Worm (Caenorhabditis elegans): ENCODE results near the gene col-105.

The col-105 gene

DNA sequence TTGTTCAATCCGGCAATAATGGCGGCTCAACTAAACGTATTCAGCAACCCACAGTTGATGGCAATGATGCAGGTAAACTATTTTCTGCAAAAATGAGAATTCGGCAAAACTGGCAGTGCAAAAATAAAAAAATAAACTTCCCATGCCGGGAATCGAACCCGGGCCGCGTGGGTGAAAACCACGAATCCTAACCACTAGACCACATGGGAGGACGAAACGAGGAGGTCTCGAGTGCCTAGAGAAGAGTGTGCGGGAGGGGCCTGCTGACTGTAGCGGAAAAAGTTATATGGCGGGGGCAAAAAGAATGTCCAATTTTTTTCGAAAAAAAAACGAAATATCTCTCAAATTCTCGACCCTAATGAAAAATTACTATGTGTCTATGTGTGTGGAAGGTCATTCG, 29.1 kb upstream of the col-105 start:
- TF ChIP-seq arid-1 (GFP tag; conservative IDR thresholded peaks at IDR 0.05) (peak; percentile 64), hlh-11 (tag; optimal IDR thresholded peaks at IDR 0.05) (peak; percentile 45), duxl-1 (tag; optimal IDR thresholded peaks at IDR 0.05; ENCODE audit: poor library complexity) (peak; percentile 54), zfp-2 (tag; optimal IDR thresholded peaks at IDR 0.05) (no peak), nhr-76 (tag; optimal IDR thresholded peaks at IDR 0.05) (no peak), F26F4.8 (GFP tag; conservative IDR thresholded peaks at IDR 0.05) (0 out of 2 replicates have a peak, but pooled peaks have one; percentile 50), madf-9 (GFP tag; conservative IDR thresholded peaks at IDR 0.05) (peak; percentile 80), mxl-3 (GFP tag; optimal IDR thresholded peaks at IDR 0.05) (peak; percentile 39), fos-1 (tag; optimal IDR thresholded peaks at IDR 0.05) (no peak), lin-1 (GFP tag; IDR thresholded peaks at IDR 0.05) (0 out of 2 replicates have a peak, but pooled peaks have one; percentile 23), mdl-1 (tag; optimal IDR thresholded peaks at IDR 0.05) (peak in 1 of 2 experiments; percentile 55), Y48G9A.11 (GFP tag; IDR thresholded peaks at IDR 0.05) (peak; percentile 66), lin-38 (GFP tag; IDR thresholded peaks at IDR 0.05) (peak; percentile 65), set-16 (GFP tag; IDR thresholded peaks at IDR 0.05) (peak; percentile 47; the same call in 1 of the 2 replicates), nhr-10 (tag; optimal IDR thresholded peaks at IDR 0.05) (no peak), nhr-77 (tag; optimal IDR thresholded peaks at IDR 0.05) (peak; percentile 5), mdt-29 (GFP tag; IDR thresholded peaks at IDR 0.05) (peak; percentile 48), mep-1 (tag; optimal IDR thresholded peaks at IDR 0.05) (peak; percentile 69), D1046.2 (GFP tag; IDR thresholded peaks at IDR 0.05) (peak; percentile 74; the same call in 1 of the 2 replicates), ctbp-1 (GFP tag; IDR thresholded peaks at IDR 0.05) (peak; percentile 48; the same call in 1 of the 2 replicates), egl-43 (GFP tag; IDR thresholded peaks at IDR 0.05) (peak; percentile 85), nhr-42 (GFP tag; IDR thresholded peaks at IDR 0.05) (peak; percentile 65; the same call in 1 of the 2 replicates), zfp-3 (GFP tag; conservative IDR thresholded peaks at IDR 0.05) (peak; percentile 57; the same call in 1 of the 2 replicates), ZK546.5 (tag; optimal IDR thresholded peaks at IDR 0.05) (no peak), aly-2 (tag; optimal IDR thresholded peaks at IDR 0.05) (no peak), lsy-2 (tag; optimal IDR thresholded peaks at IDR 0.05) (peak in 1 of 2 experiments; percentile 29), T26A8.4 (GFP tag; IDR thresholded peaks at IDR 0.05) (peak; percentile 19; the same call in 1 of the 2 replicates), daf-19 (GFP tag; conservative IDR thresholded peaks at IDR 0.05) (no peak), daf-12 (tag; optimal IDR thresholded peaks at IDR 0.05) (no peak), nhr-28 (tag; optimal IDR thresholded peaks at IDR 0.05) (peak; percentile 34), dmd-6 (GFP tag; IDR thresholded peaks at IDR 0.05) (peak; percentile 62), lin-13 (GFP tag; optimal IDR thresholded peaks at IDR 0.05) (peak; percentile 33), lim-7 (GFP tag; IDR thresholded peaks at IDR 0.05) (peak; percentile 86), Y5F2A.4 (GFP tag; optimal IDR thresholded peaks at IDR 0.05) (peak; percentile 5), rbr-2 (tag; optimal IDR thresholded peaks at IDR 0.05) (peak; percentile 48), aha-1 (tag) (peak; percentile 5), vab-7 (GFP tag; IDR thresholded peaks at IDR 0.05) (peak; percentile 83), zip-11 (GFP tag; IDR thresholded peaks at IDR 0.05) (peak; percentile 8; the same call in 1 of the 2 replicates), madf-5 (GFP tag; IDR thresholded peaks at IDR 0.05) (peak; percentile 61 to 81; a peak in 2 of 4 replicates), tra-1 (GFP tag; IDR thresholded peaks at IDR 0.05) (peak; percentile 79), dve-1 (tag; optimal IDR thresholded peaks at IDR 0.05; ENCODE audit: insufficient read depth) (peak; percentile 38), mes-2 (tag; optimal IDR thresholded peaks at IDR 0.05; ENCODE audit: poor library complexity, severe bottlenecking) (peak; percentile 56), nhr-102 (tag; optimal IDR thresholded peaks at IDR 0.05) (peak; percentile 36), ces-1 (GFP tag; optimal IDR thresholded peaks at IDR 0.05) (no peak), ZK337.2 (GFP tag; IDR thresholded peaks at IDR 0.05) (peak; percentile 38; the same call in 1 of the 2 replicates), ceh-44 (GFP tag; IDR thresholded peaks at IDR 0.05) (0 out of 2 replicates have a peak, but pooled peaks have one; percentile 26), pha-4 (GFP tag; IDR thresholded peaks at IDR 0.05) (peak; percentile 68), pha-4 (tag; optimal IDR thresholded peaks at IDR 0.05) (no peak), nhr-41 (GFP tag; IDR thresholded peaks at IDR 0.05) (peak; percentile 69), sdz-12 (GFP tag; optimal IDR thresholded peaks at IDR 0.05) (peak; percentile 62)
